Worm (Caenorhabditis elegans) whole organism, early embryonic: Measurements from ENCODE around the gene H19J13.2.

Experiments used
- ama-1 ChIP-seq: fragments of 150-350 bp; optimal IDR thresholded peaks from 2 replicates; lab custom pipeline; 2014
- ets-7 ChIP-seq: sonication (generic microtip); optimal IDR thresholded peaks from 2 replicates; lab custom pipeline; 2016; ENCODE audit warnings: missing genotype, missing genetic modification characterization, missing compliant biosample characterization
- pes-1 ChIP-seq: fragments of 200-800 bp; sonication (Bioruptor generic); IDR thresholded peaks from 2 replicates; pipeline ENCODE4 v1.3.6; 2022; ENCODE audit warnings: missing genetic modification reagents, missing genetic modification characterization, missing compliant biosample characterization
- sea-1 ChIP-seq: fragments of 200-800 bp; sonication (Bioruptor generic); conservative IDR thresholded peaks from 2 replicates; pipeline ENCODE4 v1.3.6; 2022; ENCODE audit warnings: missing genetic modification characterization, missing compliant biosample characterization
- tbx-37 ChIP-seq: fragments of 200-800 bp; sonication (Bioruptor generic); conservative IDR thresholded peaks from 2 replicates; pipeline ENCODE4 v1.3.6; 2022; ENCODE audit warnings: missing genetic modification reagents, missing genetic modification characterization, missing compliant biosample characterization

DNA sequence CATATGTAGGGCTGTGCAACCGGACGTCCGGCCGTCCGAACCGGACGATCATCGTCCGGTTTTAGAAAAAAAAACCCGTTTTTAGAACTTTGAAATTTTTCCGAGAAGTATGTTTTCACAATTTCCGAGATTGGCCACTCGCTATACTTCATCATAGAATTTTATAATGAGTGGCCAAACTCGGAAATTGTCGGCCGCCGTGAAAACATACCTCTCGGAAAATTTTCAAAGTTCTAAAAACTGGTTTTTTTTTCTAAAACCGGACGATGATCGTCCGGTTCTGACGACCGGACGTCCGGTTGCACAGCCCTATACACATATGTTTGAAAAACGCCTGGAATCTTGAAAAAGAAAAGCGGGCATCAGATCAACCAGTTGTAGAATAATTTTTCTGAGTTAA is 46.6 kb downstream of the H19J13.2 start:
- TF ChIP-seq ama-1 (lab: Kevin White, UChicago) (no peak), pes-1 (GFP tag; lab: Robert Waterston, UW) (no peak), sea-1 (no peak), ets-7 (no peak), tbx-37 (GFP tag; lab: Robert Waterston, UW) (no peak)
